Worm (Caenorhabditis elegans): Measurements from ENCODE around the gene T22B7.7.

T22B7.7 gene

DNA sequence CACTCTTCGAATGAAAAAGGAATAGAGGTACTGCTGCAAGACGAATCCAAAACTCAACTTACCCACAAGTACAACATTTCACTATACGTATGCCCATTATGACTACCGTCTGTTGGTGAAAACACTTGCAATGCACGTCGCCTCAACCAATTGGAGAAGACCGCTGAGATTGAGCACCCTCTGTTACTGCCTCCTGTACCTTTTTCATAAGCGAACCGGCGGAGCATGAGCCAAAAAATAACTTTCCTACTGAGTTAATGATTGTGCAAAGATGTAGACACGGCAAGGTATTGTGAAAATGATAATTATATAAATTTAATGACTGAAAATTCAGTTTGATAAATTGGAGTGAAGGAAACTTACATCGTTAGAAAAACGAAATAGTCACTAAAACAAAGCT is 35.2 kb upstream of the T22B7.7 start:
- TF ChIP-seq mdl-1 (tag; optimal IDR thresholded peaks at IDR 0.05) (no peak), dve-1 (tag; optimal IDR thresholded peaks at IDR 0.05; ENCODE audit: insufficient read depth) (no peak), aly-2 (tag; optimal IDR thresholded peaks at IDR 0.05) (no peak), nhr-48 (tag; optimal IDR thresholded peaks at IDR 0.05) (no peak), mdt-29 (GFP tag; IDR thresholded peaks at IDR 0.05) (no peak), fkh-10 (GFP tag; optimal IDR thresholded peaks at IDR 0.05) (no peak), mxl-2 (GFP tag; conservative IDR thresholded peaks at IDR 0.05) (no peak)

- TF ChIP-seq mxl-2 (GFP tag; conservative IDR thresholded peaks at IDR 0.05) (no peak), T26A8.4 (GFP tag; IDR thresholded peaks at IDR 0.05) (no peak), ztf-11 (tag; optimal IDR thresholded peaks at IDR 0.05) (no peak), mxl-3 (GFP tag; optimal IDR thresholded peaks at IDR 0.05) (peak; percentile 67), rbr-2 (tag; optimal IDR thresholded peaks at IDR 0.05) (peak; percentile 80), Y75B8A.6 (GFP tag; IDR thresholded peaks at IDR 0.05) (no peak), unc-62 (GFP tag; optimal IDR thresholded peaks at IDR 0.05 in 1 of 2) (peak in 1 of 2 experiments; percentile 99), unc-62 (tag; optimal IDR thresholded peaks at IDR 0.05) (no peak), ceh-62 (tag; optimal IDR thresholded peaks at IDR 0.05) (no peak), nhr-76 (tag; optimal IDR thresholded peaks at IDR 0.05) (no peak), Y48G9A.11 (GFP tag; IDR thresholded peaks at IDR 0.05) (no peak), lin-15B (tag; optimal IDR thresholded peaks at IDR 0.05) (no peak), lin-38 (GFP tag; IDR thresholded peaks at IDR 0.05) (no peak), F37D6.2 (tag; optimal IDR thresholded peaks at IDR 0.05) (peak; percentile 33), cey-2 (tag; optimal IDR thresholded peaks at IDR 0.05; ENCODE audit: borderline replicate concordance, insufficient read depth) (no peak), jun-1 (tag; optimal IDR thresholded peaks at IDR 0.05) (no peak), nhr-25 (tag; optimal IDR thresholded peaks at IDR 0.05; ENCODE audit: borderline replicate concordance, insufficient read depth) (no peak), dve-1 (tag; optimal IDR thresholded peaks at IDR 0.05; ENCODE audit: insufficient read depth) (peak; percentile 45), ZK337.2 (GFP tag; IDR thresholded peaks at IDR 0.05) (no peak), zip-2 (tag; optimal IDR thresholded peaks at IDR 0.05) (peak; percentile 0), nhr-6 (tag; optimal IDR thresholded peaks at IDR 0.05) (peak; percentile 41), nhr-28 (tag; optimal IDR thresholded peaks at IDR 0.05) (peak; percentile 65), saeg-2 (GFP tag; IDR thresholded peaks at IDR 0.05) (no peak), pqm-1 (tag; optimal IDR thresholded peaks at IDR 0.05) (no peak), dmd-6 (GFP tag; IDR thresholded peaks at IDR 0.05) (no peak), zip-11 (GFP tag; IDR thresholded peaks at IDR 0.05) (no peak), T20F7.1 (GFP tag; optimal IDR thresholded peaks at IDR 0.05) (no peak), zfp-3 (GFP tag; conservative IDR thresholded peaks at IDR 0.05) (no peak), ZK546.5 (tag; optimal IDR thresholded peaks at IDR 0.05) (no peak), hlh-11 (tag; optimal IDR thresholded peaks at IDR 0.05) (peak; percentile 76), mep-1 (tag; optimal IDR thresholded peaks at IDR 0.05) (no peak), egl-27 (tag; optimal IDR thresholded peaks at IDR 0.05) (no peak), Y5F2A.4 (GFP tag; optimal IDR thresholded peaks at IDR 0.05) (no peak), F44E2.7 (GFP tag; IDR thresholded peaks at IDR 0.05) (no peak), aha-1 (tag) (peak; percentile 67), lin-39 (tag; optimal IDR thresholded peaks at IDR 0.05) (no peak), fos-1 (tag; optimal IDR thresholded peaks at IDR 0.05) (no peak), duxl-1 (tag; optimal IDR thresholded peaks at IDR 0.05; ENCODE audit: poor library complexity) (no peak), nhr-11 (tag; optimal IDR thresholded peaks at IDR 0.05) (no peak), ceh-28 (tag; optimal IDR thresholded peaks at IDR 0.05) (no peak), unc-130 (GFP tag; optimal IDR thresholded peaks at IDR 0.05) (no peak), madf-5 (GFP tag; IDR thresholded peaks at IDR 0.05) (no peak), unc-39 (tag; optimal IDR thresholded peaks at IDR 0.05) (no peak), daf-19 (GFP tag; conservative IDR thresholded peaks at IDR 0.05) (no peak), D1046.2 (GFP tag; IDR thresholded peaks at IDR 0.05) (no peak), daf-8 (GFP tag; IDR thresholded peaks at IDR 0.05) (no peak)
Observed at ce11 chrX:5686065-5686464, 32.2 kb upstream of the T22B7.7 start, which contains the start of gene set-20. Gene set-20 (minus strand): TSS chrX:5686158.

Data from whole organism, L4 larva.